Fruit fly (Drosophila melanogaster) whole organism, embryonic: Measurements from ENCODE around the gene frma.

Source experiments
- Abd-B ChIP-seq: fragments of 200-800 bp; sonication (Bioruptor generic); optimal IDR thresholded peaks from 2 replicates; lab custom pipeline; 2018; ENCODE audit warnings: missing biosample characterization, mild to moderate bottlenecking, missing genetic modification characterization, moderate library complexity
- Bteb2 ChIP-seq: fragments of 200-800 bp; sonication (Bioruptor generic); optimal IDR thresholded peaks from 2 replicates; lab custom pipeline; 2016; ENCODE audit warnings: missing biosample characterization, missing genetic modification characterization
- CG11696 ChIP-seq: fragments of 200-800 bp; sonication (Bioruptor generic); IDR thresholded peaks from 2 replicates; pipeline ENCODE4 v1.3.6; 2022; ENCODE audit warnings: missing biosample characterization, missing genetic modification characterization
- CG15073 ChIP-seq: fragments of 200-800 bp; sonication (Bioruptor generic); optimal IDR thresholded peaks from 2 replicates; lab custom pipeline; 2016; ENCODE audit warnings: missing biosample characterization, missing genetic modification characterization
- CG34422 ChIP-seq: fragments of 200-800 bp; sonication (Bioruptor generic); IDR thresholded peaks from 3 replicates; pipeline ENCODE4 v1.3.6; 2022; ENCODE audit warnings: missing biosample characterization, missing genetic modification characterization
- Dek ChIP-seq: fragments of 200-800 bp; sonication (Bioruptor generic); optimal IDR thresholded peaks from 3 replicates; lab custom pipeline; 2019; ENCODE audit warnings: missing biosample characterization, mild to moderate bottlenecking, missing genetic modification characterization, moderate library complexity
- Dfd ChIP-seq, 2 experiments: fragments of >200 bp; optimal IDR thresholded peaks; 2 replicates each; lab custom pipeline; 2017; ENCODE audit warnings: missing biosample characterization in 2 of 2, missing genetic modification characterization in 2 of 2
- Oaz ChIP-seq: fragments of 200-800 bp; sonication (Bioruptor generic); IDR thresholded peaks from 2 replicates; pipeline ENCODE4 v1.3.6; 2022; ENCODE audit warnings: missing biosample characterization, missing genetic modification characterization
- Sin3A ChIP-seq: fragments of >200 bp; optimal IDR thresholded peaks from 2 replicates; lab custom pipeline; 2018

DNA sequence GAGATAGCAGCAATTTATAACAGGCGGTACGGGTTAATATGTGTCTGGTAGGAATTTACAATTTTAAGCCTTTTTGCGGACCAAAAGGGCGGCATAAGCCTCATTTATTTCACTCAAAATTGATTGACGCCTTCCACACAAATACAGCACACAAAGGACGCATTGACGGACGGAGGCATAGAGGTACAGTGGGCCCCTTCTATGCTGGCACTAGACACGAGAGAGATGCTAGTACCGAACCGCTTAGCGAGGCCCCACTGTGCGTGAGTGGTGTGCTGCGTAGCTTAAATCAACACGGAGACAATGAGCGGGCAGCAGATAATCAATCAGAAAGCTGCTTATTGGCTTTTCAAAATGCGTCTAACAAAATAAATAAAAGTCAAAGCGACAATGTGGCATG lies 875 bp upstream of the frma start:
- TF ChIP-seq CG34422 (GFP tag; lab: Robert Waterston, UW) (no peak), Bteb2 (no peak), Dfd (GFP tag; optimal IDR thresholded peaks at IDR 0.05; lab: Kevin White, UChicago) (no peak), CG11696 (GFP tag; lab: Robert Waterston, UW) (no peak), CG15073 (GFP tag; lab: Kevin White, UChicago) (no peak), Abd-B (no peak), Dek (tag; lab: Kevin White, UChicago) (no peak), Sin3A (lab: Kevin White, UChicago) (no peak), Oaz (GFP tag; lab: Robert Waterston, UW) (no peak)
